Worm (Caenorhabditis elegans) whole organism, mixed stage, embryonic: ENCODE results near the gene sre-7.

Experiments used
- M03D4.4 ChIP-seq: sonication (generic microtip); optimal IDR thresholded peaks from 2 replicates; lab custom pipeline; 2017; ENCODE audit warnings: mild to moderate bottlenecking, missing genetic modification characterization, missing compliant biosample characterization
- blmp-1 ChIP-seq: fragments of 150-350 bp; optimal IDR thresholded peaks from 2 replicates; lab custom pipeline; 2014; ENCODE audit warnings: missing biosample characterization, missing genetic modification characterization
- ceh-39 ChIP-seq: fragments of 150-350 bp; optimal IDR thresholded peaks from 2 replicates; lab custom pipeline; 2014; ENCODE audit warnings: missing biosample characterization, missing genetic modification characterization
- ceh-43 ChIP-seq: fragments of 200-800 bp; sonication (Bioruptor generic); optimal IDR thresholded peaks from 2 replicates; lab custom pipeline; 2018; ENCODE audit warnings: mild to moderate bottlenecking, missing genetic modification characterization, moderate library complexity, missing compliant biosample characterization
- ceh-83 ChIP-seq: fragments of 200-800 bp; sonication (Bioruptor generic); optimal IDR thresholded peaks from 2 replicates; lab custom pipeline; 2018; ENCODE audit warnings: mild to moderate bottlenecking, missing genetic modification characterization, missing compliant biosample characterization
- cnd-1 ChIP-seq: fragments of 200-800 bp; sonication (Bioruptor generic); optimal IDR thresholded peaks from 2 replicates; lab custom pipeline; 2018; ENCODE audit warnings: mild to moderate bottlenecking, missing genetic modification characterization, missing compliant biosample characterization
- elt-1 ChIP-seq: sonication (generic microtip); optimal IDR thresholded peaks from 2 replicates; lab custom pipeline; 2017; ENCODE audit warnings: missing genetic modification characterization, mild to moderate bottlenecking, missing compliant biosample characterization, antibody characterized with exemption, moderate library complexity, borderline replicate concordance; ENCODE audit not compliant: insufficient read depth
- elt-3 ChIP-seq: fragments of 150-350 bp; optimal IDR thresholded peaks from 2 replicates; lab custom pipeline; 2014; ENCODE audit warnings: missing biosample characterization, missing genetic modification characterization
- flh-1 ChIP-seq: fragments of 200-800 bp; sonication (Bioruptor generic); optimal IDR thresholded peaks from 2 replicates; lab custom pipeline; 2018; ENCODE audit warnings: mild to moderate bottlenecking, missing genetic modification characterization, moderate library complexity, missing compliant biosample characterization
- lsy-2 ChIP-seq: fragments of 150-350 bp; optimal IDR thresholded peaks from 2 replicates; lab custom pipeline; 2014; ENCODE audit warnings: missing biosample characterization, missing genetic modification characterization
- mab-5 ChIP-seq: fragments of 150-350 bp; optimal IDR thresholded peaks from 2 replicates; lab custom pipeline; 2014; ENCODE audit warnings: missing biosample characterization, missing genetic modification characterization
- mep-1 ChIP-seq: fragments of 150-350 bp; optimal IDR thresholded peaks from 2 replicates; lab custom pipeline; 2017; ENCODE audit warnings: missing biosample characterization, missing genetic modification reagents, missing genetic modification characterization, inconsistent platforms
- mls-2 ChIP-seq: sonication (generic microtip); optimal IDR thresholded peaks from 2 replicates; lab custom pipeline; 2016; ENCODE audit warnings: mild to moderate bottlenecking, missing genetic modification characterization, moderate library complexity, missing compliant biosample characterization
- nhr-12 ChIP-seq: fragments of 150-350 bp; optimal IDR thresholded peaks from 2 replicates; lab custom pipeline; 2014; ENCODE audit warnings: missing biosample characterization, missing genetic modification characterization
- nhr-2 ChIP-seq: fragments of 150-350 bp; optimal IDR thresholded peaks from 2 replicates; lab custom pipeline; 2014; ENCODE audit warnings: missing biosample characterization, missing genetic modification characterization
- nhr-237 ChIP-seq: fragments of 150-350 bp; optimal IDR thresholded peaks from 2 replicates; lab custom pipeline; 2014; ENCODE audit warnings: missing biosample characterization, missing genetic modification characterization
- nhr-28 ChIP-seq: fragments of 150-350 bp; optimal IDR thresholded peaks from 2 replicates; lab custom pipeline; 2014; ENCODE audit warnings: missing biosample characterization, missing genetic modification characterization
- nhr-76 ChIP-seq: sonication (generic microtip); optimal IDR thresholded peaks from 2 replicates; lab custom pipeline; 2017; ENCODE audit warnings: missing biosample characterization, missing genetic modification characterization
- pha-4 ChIP-seq: fragments of 150-350 bp; optimal IDR thresholded peaks from 2 replicates; lab custom pipeline; 2018; ENCODE audit warnings: missing biosample characterization, missing genetic modification reagents, missing genetic modification characterization
- sem-2 ChIP-seq: fragments of 200-800 bp; sonication (Bioruptor generic); optimal IDR thresholded peaks from 2 replicates; lab custom pipeline; 2018; ENCODE audit warnings: mild to moderate bottlenecking, missing genetic modification characterization, missing compliant biosample characterization
- snpc-4 ChIP-seq: fragments of 150-350 bp; optimal IDR thresholded peaks from 2 replicates; lab custom pipeline; 2014; ENCODE audit warnings: missing biosample characterization, missing genetic modification characterization
- sptf-1 ChIP-seq: sonication (generic microtip); optimal IDR thresholded peaks from 2 replicates; lab custom pipeline; 2017; ENCODE audit warnings: mild to moderate bottlenecking, missing genetic modification characterization, moderate library complexity, missing compliant biosample characterization
- unc-120 ChIP-seq: sonication (generic microtip); optimal IDR thresholded peaks from 2 replicates; lab custom pipeline; 2017; ENCODE audit warnings: missing genetic modification characterization, missing compliant biosample characterization; ENCODE audit not compliant: poor library complexity, severe bottlenecking
- unc-39 ChIP-seq: fragments of 150-350 bp; optimal IDR thresholded peaks from 2 replicates; lab custom pipeline; 2014; ENCODE audit warnings: missing biosample characterization, missing genetic modification characterization
- unc-62 ChIP-seq: fragments of 150-350 bp; optimal IDR thresholded peaks from 2 replicates; lab custom pipeline; 2014; ENCODE audit warnings: missing biosample characterization, missing genetic modification reagents, missing genetic modification characterization
- zip-8 ChIP-seq: fragments of 150-350 bp; optimal IDR thresholded peaks from 2 replicates; lab custom pipeline; 2014; ENCODE audit warnings: missing biosample characterization, missing genetic modification characterization
- ztf-11 ChIP-seq: fragments of 150-350 bp; optimal IDR thresholded peaks from 2 replicates; lab custom pipeline; 2014; ENCODE audit warnings: missing biosample characterization, missing genetic modification characterization

sre-7 gene

DNA sequence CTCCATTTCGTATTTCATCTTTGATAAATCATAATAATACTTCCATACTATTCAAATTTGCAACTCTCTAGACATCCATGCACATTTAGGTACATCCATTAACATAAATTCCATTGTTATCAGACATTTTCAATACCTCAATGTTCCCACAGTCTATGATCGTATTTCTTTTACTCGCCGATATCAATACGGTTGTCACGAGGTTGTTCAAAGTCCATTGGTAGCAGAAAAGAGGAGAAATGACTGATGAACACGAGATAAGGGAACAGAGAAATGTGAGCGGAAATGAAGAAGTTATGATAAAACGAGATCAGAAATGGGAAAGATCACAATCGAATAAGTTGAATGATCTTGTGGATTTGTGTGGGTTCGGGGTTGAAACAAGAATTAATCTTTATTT is 31.2 kb upstream of the sre-7 start:
- TF ChIP-seq ceh-83 (GFP tag; lab: Kevin White, UChicago): no peak
- no peak for TF ChIP-seq ceh-43 (GFP tag; lab: Kevin White, UChicago)
- TF ChIP-seq unc-120: no peak
- no peak for TF ChIP-seq nhr-237 (tag; lab: Kevin White, UChicago)
- no peak for TF ChIP-seq lsy-2 (tag; lab: Kevin White, UChicago)
- TF ChIP-seq mls-2 (tag; lab: Kevin White, UChicago): no peak
- no peak for TF ChIP-seq nhr-28 (tag; lab: Kevin White, UChicago)
- TF ChIP-seq sem-2: no peak
- TF ChIP-seq zip-8 (tag; lab: Kevin White, UChicago): no peak
- no peak for TF ChIP-seq mep-1
- TF ChIP-seq elt-1 (tag; lab: Kevin White, UChicago): no peak

DNA sequence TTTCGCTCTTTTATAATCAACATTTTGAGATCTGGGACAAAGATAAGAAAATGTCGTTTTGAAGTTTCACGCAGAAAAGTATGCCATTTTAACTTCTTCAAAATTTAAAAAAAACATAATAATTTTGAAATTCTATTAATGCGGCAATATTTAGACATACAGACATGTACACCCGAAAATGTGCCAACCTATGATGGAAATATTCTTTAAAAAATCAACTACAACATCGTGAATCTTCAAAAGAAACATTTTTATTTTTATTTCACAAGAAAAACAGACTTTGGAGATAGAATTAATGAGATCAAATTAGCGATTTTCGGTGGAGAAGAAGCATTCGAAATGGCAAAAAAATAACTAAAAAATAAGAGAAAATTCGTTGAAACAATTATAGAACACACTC is 28.9 kb upstream of the sre-7 start, which contains the start of gene T16A9.5:
T16A9.5 (minus strand) TSS at position 101 of the 400 bp plus-strand sequence.
- TF ChIP-seq ceh-83 (GFP tag; lab: Kevin White, UChicago): no peak
- no peak for TF ChIP-seq elt-3
- TF ChIP-seq nhr-28 (tag; lab: Kevin White, UChicago): no peak
- TF ChIP-seq unc-120: no peak
- TF ChIP-seq unc-39 (tag; lab: Kevin White, UChicago): no peak
- no peak for TF ChIP-seq mls-2 (tag; lab: Kevin White, UChicago)

DNA sequence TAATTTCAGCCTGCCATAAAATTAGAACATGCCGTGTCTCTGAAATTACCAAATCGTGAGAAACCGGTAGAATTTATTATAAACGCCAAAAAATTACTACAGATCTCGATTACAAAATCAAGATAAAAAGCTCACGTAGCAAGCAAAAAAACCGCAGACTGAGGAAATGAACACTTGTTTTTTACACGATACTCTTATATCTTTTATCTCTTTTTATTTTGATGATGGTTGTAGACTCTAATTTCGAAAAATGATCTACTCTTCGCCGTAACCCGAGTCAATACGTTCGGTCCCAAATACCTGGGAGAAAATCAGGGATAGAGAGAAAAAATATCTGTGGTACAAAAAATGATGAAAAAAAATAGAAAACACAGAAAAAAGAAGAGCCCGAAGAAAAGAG is 20.9 kb upstream of the sre-7 start:
- TF ChIP-seq nhr-2 (tag; lab: Kevin White, UChicago): no peak
- TF ChIP-seq cnd-1 (tag; lab: Kevin White, UChicago): no peak
- TF ChIP-seq sem-2: no peak
- no peak for TF ChIP-seq ztf-11 (tag; lab: Kevin White, UChicago)
- no peak for TF ChIP-seq blmp-1 (tag; lab: Kevin White, UChicago)
- no peak for TF ChIP-seq ceh-43 (GFP tag; lab: Kevin White, UChicago)
- no peak for TF ChIP-seq pha-4
- no peak for TF ChIP-seq flh-1
- TF ChIP-seq sptf-1 (tag; lab: Kevin White, UChicago): no peak
- TF ChIP-seq nhr-237 (tag; lab: Kevin White, UChicago): no peak
- TF ChIP-seq nhr-12 (tag; lab: Kevin White, UChicago): no peak
- no peak for TF ChIP-seq mab-5
- TF ChIP-seq nhr-28 (tag; lab: Kevin White, UChicago): no peak
- no peak for TF ChIP-seq snpc-4 (tag; lab: Kevin White, UChicago)
- no peak for TF ChIP-seq lsy-2 (tag; lab: Kevin White, UChicago)
- TF ChIP-seq, all 35 proteins: peak for 0

DNA sequence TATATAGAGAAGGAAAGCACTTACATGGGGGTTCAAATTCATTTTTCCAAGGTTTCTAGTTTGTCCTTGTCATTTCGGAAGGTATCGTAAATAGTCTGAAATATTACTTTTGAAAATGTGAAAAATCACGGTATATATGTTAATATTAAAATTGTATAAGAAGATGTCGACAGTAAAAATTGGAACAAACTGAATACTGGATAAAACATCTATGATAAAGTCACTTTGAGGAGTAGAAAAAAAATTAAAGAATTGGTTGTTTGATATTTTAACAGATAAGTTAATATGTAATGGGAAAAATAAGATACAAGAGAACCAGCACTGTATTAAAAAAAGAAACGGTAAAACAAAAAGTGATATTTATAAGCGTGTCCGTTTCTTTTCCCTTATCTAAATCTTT is 17.6 kb upstream of the sre-7 start, which contains the start of gene nep-21:
nep-21 (minus strand) TSS at position 101 of the 400 bp plus-strand sequence.
- no peak for TF ChIP-seq blmp-1 (tag; lab: Kevin White, UChicago)
- no peak for TF ChIP-seq unc-39 (tag; lab: Kevin White, UChicago)

DNA sequence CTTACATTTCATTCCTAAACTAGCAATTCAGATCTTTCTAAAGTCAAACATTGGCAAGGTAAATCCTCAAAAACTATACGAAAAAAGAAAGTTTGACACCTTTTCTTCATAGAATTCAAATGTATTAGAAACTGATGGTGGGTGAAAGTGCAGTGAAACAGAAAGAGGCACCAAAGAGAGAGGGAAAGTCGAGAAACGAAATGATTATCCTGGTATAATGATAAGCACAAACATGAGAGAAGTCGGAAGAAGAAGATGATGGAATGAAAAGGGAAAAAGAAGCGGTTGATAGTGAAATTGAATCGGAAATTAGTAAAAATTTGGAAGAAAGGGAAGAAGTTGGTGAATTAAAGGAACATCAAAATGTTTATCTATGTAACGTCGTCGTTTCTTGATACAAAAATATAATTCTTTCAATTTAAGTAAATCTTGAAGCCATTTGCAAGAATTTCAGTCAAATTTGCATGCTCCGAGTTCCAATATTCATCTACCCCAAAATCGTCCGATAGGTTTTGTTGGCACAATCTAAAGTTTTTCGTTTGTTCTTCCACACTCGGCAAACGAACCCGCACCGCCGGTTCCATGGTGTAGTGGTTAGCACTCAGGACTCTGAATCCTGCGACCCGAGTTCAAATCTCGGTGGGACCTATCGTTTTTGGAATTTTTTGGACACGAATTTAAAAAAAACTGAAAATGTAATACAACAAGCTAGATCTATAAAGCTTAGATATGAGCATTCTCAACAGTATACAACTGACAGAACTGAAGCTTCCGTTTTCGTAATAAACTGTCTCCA is 13.0 kb upstream of the sre-7 start:
- TF ChIP-seq blmp-1 (tag; lab: Kevin White, UChicago): peak; percentile 68
- TF ChIP-seq pha-4: no peak
- TF ChIP-seq flh-1: no peak

DNA sequence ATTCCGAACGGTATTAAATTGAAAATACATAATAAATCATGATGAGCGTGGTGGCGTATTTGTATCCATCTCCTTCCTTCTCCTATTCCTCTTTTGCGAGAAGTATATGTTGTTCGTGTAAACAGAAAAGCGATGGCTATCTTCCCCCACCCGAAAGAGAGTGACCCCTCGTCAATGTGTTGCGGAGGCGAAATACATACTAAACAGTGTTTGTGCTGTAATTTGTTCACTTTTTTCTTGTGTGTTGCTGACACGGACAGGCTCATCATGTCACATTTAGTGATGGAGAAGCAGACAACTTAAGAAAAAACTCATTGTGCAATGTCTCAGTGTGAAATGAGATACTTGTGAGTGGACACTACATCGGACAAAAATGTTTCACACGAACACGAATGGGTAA is 12.3 kb upstream of the sre-7 start:
- no peak for TF ChIP-seq mls-2 (tag; lab: Kevin White, UChicago)
- no peak for TF ChIP-seq mep-1
- TF ChIP-seq cnd-1 (tag; lab: Kevin White, UChicago): no peak
- TF ChIP-seq ceh-83 (GFP tag; lab: Kevin White, UChicago): no peak
- TF ChIP-seq elt-3: no peak
- TF ChIP-seq nhr-28 (tag; lab: Kevin White, UChicago): no peak
- no peak for TF ChIP-seq M03D4.4 (tag; lab: Kevin White, UChicago)
- no peak for TF ChIP-seq mab-5
- no peak for TF ChIP-seq nhr-237 (tag; lab: Kevin White, UChicago)
- TF ChIP-seq sptf-1 (tag; lab: Kevin White, UChicago): no peak
- TF ChIP-seq ceh-39 (tag; lab: Kevin White, UChicago): no peak
- TF ChIP-seq nhr-12 (tag; lab: Kevin White, UChicago): no peak
- TF ChIP-seq elt-1 (tag; lab: Kevin White, UChicago): no peak
- no peak for TF ChIP-seq nhr-76 (tag; lab: Kevin White, UChicago)
- no peak for TF ChIP-seq snpc-4 (tag; lab: Kevin White, UChicago)
- TF ChIP-seq zip-8 (tag; lab: Kevin White, UChicago): no peak
- no peak for TF ChIP-seq unc-62 (GFP tag; lab: Kevin White, UChicago)
- no peak for TF ChIP-seq ztf-11 (tag; lab: Kevin White, UChicago)
- TF ChIP-seq blmp-1 (tag; lab: Kevin White, UChicago): no peak
- no peak for TF ChIP-seq pha-4
